Fruit fly (Drosophila melanogaster) whole organism, embryonic: ENCODE results near the gene CG13917.

Experiments
- Asciz ChIP-seq: fragments of 200-800 bp; sonication (Bioruptor generic); optimal IDR thresholded peaks from 2 replicates; lab custom pipeline; 2017; ENCODE audit warnings: missing biosample characterization, mild to moderate bottlenecking, missing genetic modification characterization, missing genetic modification reagents
- B-H1 ChIP-seq: fragments of 200-800 bp; sonication (Bioruptor generic); IDR thresholded peaks from 3 replicates; pipeline ENCODE4 v1.3.6; 2022; ENCODE audit warnings: missing biosample characterization, missing genetic modification characterization
- B-H2 ChIP-seq: fragments of 200-800 bp; sonication (Bioruptor generic); optimal IDR thresholded peaks from 2 replicates; lab custom pipeline; 2018; ENCODE audit warnings: missing biosample characterization, mild to moderate bottlenecking, missing genetic modification characterization
- Bgb ChIP-seq: fragments of 200-800 bp; sonication (Bioruptor generic); IDR thresholded peaks from 2 replicates; pipeline ENCODE4 v1.3.6; 2022; ENCODE audit warnings: missing biosample characterization, missing genetic modification characterization; ENCODE audit not compliant: partially characterized antibody
- Bteb2 ChIP-seq: fragments of 200-800 bp; sonication (Bioruptor generic); optimal IDR thresholded peaks from 2 replicates; lab custom pipeline; 2016; ENCODE audit warnings: missing biosample characterization, missing genetic modification characterization
- CG10366 ChIP-seq: fragments of 200-800 bp; sonication (Bioruptor generic); IDR thresholded peaks from 2 replicates; pipeline ENCODE4 v1.3.6; 2022; ENCODE audit warnings: missing biosample characterization, missing genetic modification characterization
- CG11695 ChIP-seq: fragments of 200-800 bp; sonication (Bioruptor generic); IDR thresholded peaks from 3 replicates; pipeline ENCODE4 v1.3.6; 2022; ENCODE audit warnings: missing biosample characterization, missing genetic modification characterization
- CG11723 ChIP-seq: fragments of 200-800 bp; sonication (Bioruptor generic); optimal IDR thresholded peaks from 2 replicates; lab custom pipeline; 2017; ENCODE audit warnings: missing biosample characterization, mild to moderate bottlenecking, missing genetic modification characterization
- CG13296 ChIP-seq: fragments of 200-800 bp; sonication (Bioruptor generic); optimal IDR thresholded peaks from 3 replicates; lab custom pipeline; 2018; ENCODE audit warnings: missing biosample characterization, mild to moderate bottlenecking, missing genetic modification characterization
- CG14014 ChIP-seq: fragments of 200-800 bp; sonication (Bioruptor generic); IDR thresholded peaks from 2 replicates; pipeline ENCODE4 v1.3.6; 2022; ENCODE audit warnings: missing biosample characterization, missing genetic modification characterization
- CG14667 ChIP-seq: fragments of 200-800 bp; sonication (Bioruptor generic); IDR thresholded peaks from 2 replicates; pipeline ENCODE4 v1.3.6; 2022; ENCODE audit warnings: missing biosample characterization, missing genetic modification characterization
- CG15601 ChIP-seq: fragments of 200-800 bp; sonication (Bioruptor generic); optimal IDR thresholded peaks from 3 replicates; lab custom pipeline; 2019; ENCODE audit warnings: missing biosample characterization, mild to moderate bottlenecking, missing genetic modification characterization, moderate library complexity
- CG17359 ChIP-seq: fragments of 200-800 bp; sonication (Bioruptor generic); optimal IDR thresholded peaks from 3 replicates; lab custom pipeline; 2018; ENCODE audit warnings: missing biosample characterization, mild to moderate bottlenecking, missing genetic modification characterization, moderate library complexity
- CG17361 ChIP-seq: fragments of 200-800 bp; sonication (Bioruptor generic); IDR thresholded peaks from 3 replicates; pipeline ENCODE4 v1.3.6; 2022; ENCODE audit warnings: missing biosample characterization, missing genetic modification characterization
- CG31224 ChIP-seq: fragments of 200-800 bp; sonication (Bioruptor generic); IDR thresholded peaks from 2 replicates; pipeline ENCODE4 v1.3.6; 2022; ENCODE audit warnings: missing biosample characterization, missing genetic modification characterization
- CG33213 ChIP-seq: fragments of 200-800 bp; sonication (Bioruptor generic); optimal IDR thresholded peaks from 3 replicates; lab custom pipeline; 2016; ENCODE audit warnings: missing biosample characterization, missing genetic modification characterization
- CG8924 ChIP-seq: fragments of 200-800 bp; optimal IDR thresholded peaks from 3 replicates; lab custom pipeline; 2019; ENCODE audit warnings: missing biosample characterization, mild to moderate bottlenecking, missing genetic modification characterization, moderate library complexity
- CG9215 ChIP-seq: fragments of 200-800 bp; sonication (Bioruptor generic); IDR thresholded peaks from 2 replicates; pipeline ENCODE4 v1.3.6; 2022; ENCODE audit warnings: missing biosample characterization, missing genetic modification characterization
- CG9727 ChIP-seq: fragments of 200-800 bp; sonication (Bioruptor generic); optimal IDR thresholded peaks from 3 replicates; lab custom pipeline; 2017; ENCODE audit warnings: missing biosample characterization, mild to moderate bottlenecking, missing genetic modification characterization
- CoRest ChIP-seq: fragments of 200-800 bp; sonication (Bioruptor generic); optimal IDR thresholded peaks from 3 replicates; lab custom pipeline; 2018; ENCODE audit warnings: missing biosample characterization, mild to moderate bottlenecking, missing genetic modification characterization, moderate library complexity
- Fer2 ChIP-seq: fragments of 200-800 bp; sonication (Bioruptor generic); optimal IDR thresholded peaks from 2 replicates; lab custom pipeline; 2018; ENCODE audit warnings: missing biosample characterization, mild to moderate bottlenecking, missing genetic modification characterization, moderate library complexity
- H2.0 ChIP-seq: fragments of 200-800 bp; sonication (Bioruptor generic); IDR thresholded peaks from 2 replicates; pipeline ENCODE4 v1.3.6; 2022; ENCODE audit warnings: missing biosample characterization, missing genetic modification characterization
- HHEX ChIP-seq: fragments of 200-800 bp; sonication (Bioruptor generic); optimal IDR thresholded peaks from 3 replicates; lab custom pipeline; 2017; ENCODE audit warnings: missing biosample characterization, mild to moderate bottlenecking, missing genetic modification characterization, missing genetic modification reagents
- HmgZ ChIP-seq: fragments of 200-800 bp; sonication (Bioruptor generic); optimal IDR thresholded peaks from 2 replicates; lab custom pipeline; 2018; ENCODE audit warnings: missing biosample characterization, mild to moderate bottlenecking, missing genetic modification characterization
- NC2β ChIP-seq: fragments of 200-800 bp; sonication (Bioruptor generic); optimal IDR thresholded peaks from 2 replicates; lab custom pipeline; 2016; ENCODE audit warnings: missing biosample characterization, missing genetic modification characterization
- Optix ChIP-seq: fragments of 200-800 bp; sonication (Bioruptor generic); IDR thresholded peaks from 3 replicates; pipeline ENCODE4 v1.3.6; 2022; ENCODE audit warnings: missing biosample characterization, missing genetic modification characterization
- Vsx1 ChIP-seq: fragments of 200-800 bp; sonication (Bioruptor generic); optimal IDR thresholded peaks from 2 replicates; lab custom pipeline; 2017; ENCODE audit warnings: missing biosample characterization, mild to moderate bottlenecking, missing genetic modification characterization, missing genetic modification reagents
- ase ChIP-seq: fragments of 200-800 bp; sonication (Bioruptor generic); IDR thresholded peaks from 3 replicates; pipeline ENCODE4 v1.3.6; 2022; ENCODE audit warnings: missing biosample characterization, missing genetic modification characterization
- bowl ChIP-seq: fragments of 200-800 bp; sonication (Bioruptor generic); IDR thresholded peaks from 2 replicates; pipeline ENCODE4 v1.3.6; 2022; ENCODE audit warnings: missing biosample characterization, missing genetic modification characterization
- cwo ChIP-seq: fragments of 200-800 bp; sonication (Bioruptor generic); optimal IDR thresholded peaks from 3 replicates; lab custom pipeline; 2017; ENCODE audit warnings: missing biosample characterization, missing genetic modification characterization, mild to moderate bottlenecking, moderate library complexity, missing genetic modification reagents
- dati ChIP-seq: fragments of 200-800 bp; sonication (Bioruptor generic); IDR thresholded peaks from 2 replicates; pipeline ENCODE4 v1.3.6; 2022; ENCODE audit warnings: missing biosample characterization, missing genetic modification characterization
- emc ChIP-seq: fragments of 200-800 bp; sonication (Bioruptor generic); optimal IDR thresholded peaks from 2 replicates; lab custom pipeline; 2016; ENCODE audit warnings: missing biosample characterization, missing genetic modification characterization
- fd3F ChIP-seq: fragments of 200-800 bp; sonication (Bioruptor generic); optimal IDR thresholded peaks from 2 replicates; lab custom pipeline; 2018; ENCODE audit warnings: missing biosample characterization, mild to moderate bottlenecking, missing genetic modification characterization, moderate library complexity
- lilli ChIP-seq: fragments of 200-800 bp; sonication (Bioruptor generic); optimal IDR thresholded peaks from 3 replicates; lab custom pipeline; 2016; ENCODE audit warnings: missing biosample characterization, missing genetic modification characterization
- lov ChIP-seq, 2 experiments: fragments of 200-800 bp in 1 of 2; fragments of >200 bp in 1 of 2; sonication (Bioruptor generic) in 1 of 2; IDR thresholded peaks in 1 of 2; optimal IDR thresholded peaks in 1 of 2; 2 replicates in 1 of 2; 3 replicates in 1 of 2; pipeline versions ENCODE4 v1.3.6 to Lab custom; 2017 to 2022; ENCODE audit warnings: missing biosample characterization in 1 of 2, missing genetic modification characterization in 1 of 2
- nau ChIP-seq: fragments of 200-800 bp; sonication (Bioruptor generic); optimal IDR thresholded peaks from 3 replicates; lab custom pipeline; 2017; ENCODE audit warnings: missing biosample characterization, mild to moderate bottlenecking, missing genetic modification characterization, missing genetic modification reagents
- phol ChIP-seq: fragments of 200-800 bp; sonication (Bioruptor generic); optimal IDR thresholded peaks from 3 replicates; lab custom pipeline; 2018; ENCODE audit warnings: missing biosample characterization, mild to moderate bottlenecking, missing genetic modification characterization, moderate library complexity
- prd ChIP-seq, 3 experiments: fragments of >200 bp in 2 of 3; fragments of 200-800 bp in 1 of 3; sonication (Bioruptor generic) in 1 of 3; optimal IDR thresholded peaks in 2 of 3; IDR thresholded peaks in 1 of 3; 2 replicates in 2 of 3; 3 replicates in 1 of 3; pipeline versions ENCODE4 v1.3.6 to Lab custom; 2017 to 2022; ENCODE audit warnings: missing biosample characterization in 1 of 3, missing genetic modification characterization in 1 of 3
- slou ChIP-seq: fragments of 200-800 bp; sonication (Bioruptor generic); optimal IDR thresholded peaks from 3 replicates; lab custom pipeline; 2016; ENCODE audit warnings: missing biosample characterization, missing genetic modification characterization
- ssp ChIP-seq: fragments of 200-800 bp; sonication (Bioruptor generic); IDR thresholded peaks from 2 replicates; pipeline ENCODE4 v1.3.6; 2022; ENCODE audit warnings: missing biosample characterization, missing genetic modification characterization

CG13917 gene

DNA sequence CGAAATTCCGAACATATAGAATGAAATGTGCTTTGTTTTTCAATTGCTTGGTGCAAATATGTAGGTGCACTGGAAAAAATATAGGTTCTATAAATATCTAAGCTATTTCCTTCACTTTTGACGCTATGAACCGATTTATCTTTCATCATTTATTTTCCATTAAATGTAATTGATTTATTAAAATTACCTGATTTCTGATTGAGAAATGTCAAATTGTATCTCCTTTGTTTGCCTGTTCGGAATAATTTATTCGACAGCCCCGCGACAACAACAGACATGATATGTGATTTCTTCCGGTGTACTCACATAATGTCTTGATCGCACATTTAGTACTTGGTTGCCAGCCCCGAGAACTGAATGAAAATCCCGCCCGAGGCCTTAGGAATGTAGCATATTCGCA lies 33.1 kb downstream of the CG13917 start (continued):
- no peak for TF ChIP-seq slou (GFP tag; lab: Kevin White, UChicago)
- TF ChIP-seq Vsx1 (GFP tag; lab: Kevin White, UChicago) = no peak
- TF ChIP-seq CG11723 (GFP tag; lab: Kevin White, UChicago) = no peak
- peak; percentile 47; the same call in 1 of the 3 replicates for TF ChIP-seq CG11695 (GFP tag; lab: Robert Waterston, UW)
- peak; percentile 37; the same call in 1 of the 2 replicates for TF ChIP-seq H2.0 (GFP tag; lab: Robert Waterston, UW)
- TF ChIP-seq nau (GFP tag; lab: Kevin White, UChicago) = no peak
- no peak for TF ChIP-seq emc (GFP tag; lab: Kevin White, UChicago)
- TF ChIP-seq prd (optimal IDR thresholded peaks at IDR 0.05; lab: Kevin White, UChicago) = no peak
- peak; percentile 44; the same call in 1 of the 3 replicates for TF ChIP-seq prd (GFP tag; IDR thresholded peaks at IDR 0.05; lab: Robert Waterston, UW)
- TF ChIP-seq lilli = peak; percentile 59
- no peak for TF ChIP-seq lov (optimal IDR thresholded peaks at IDR 0.05; lab: Kevin White, UChicago)
- TF ChIP-seq lov (GFP tag; IDR thresholded peaks at IDR 0.05; lab: Robert Waterston, UW) = no peak
- TF ChIP-seq Fer2 (tag; lab: Kevin White, UChicago) = no peak
- peak; percentile 59; the same call in 1 of the 2 replicates for TF ChIP-seq CG9215 (GFP tag; lab: Robert Waterston, UW)
- TF ChIP-seq HmgZ (tag; lab: Kevin White, UChicago) = no peak
- TF ChIP-seq CG33213 (GFP tag; lab: Kevin White, UChicago) = no peak
- peak; percentile 49; the same call in 1 of the 3 replicates for TF ChIP-seq CG17361
- peak; percentile 54 for TF ChIP-seq CG14014 (GFP tag; lab: Robert Waterston, UW)
- peak; percentile 32 for TF ChIP-seq cwo (GFP tag; lab: Kevin White, UChicago)
- TF ChIP-seq CoRest = peak; percentile 62
- no peak for TF ChIP-seq Optix (GFP tag; lab: Robert Waterston, UW)
- no peak for TF ChIP-seq B-H2
- TF ChIP-seq dati = no peak
- no peak for TF ChIP-seq Bgb
- TF ChIP-seq ase (GFP tag; lab: Robert Waterston, UW) = no peak
- peak; percentile 55 for TF ChIP-seq CG9727 (GFP tag; lab: Kevin White, UChicago)
- peak; percentile 10; the same call in 1 of the 2 replicates for TF ChIP-seq CG14667
- TF ChIP-seq CG8924 (tag; lab: Kevin White, UChicago) = peak; percentile 32
- peak; percentile 20 for TF ChIP-seq fd3F
- no peak for TF ChIP-seq CG17359 (tag; lab: Kevin White, UChicago)
- TF ChIP-seq CG13296 = peak; percentile 12
- peak; percentile 57 for TF ChIP-seq CG31224 (GFP tag; lab: Robert Waterston, UW)
- peak; percentile 32 for TF ChIP-seq Bteb2 (GFP tag; lab: Kevin White, UChicago)
- peak; percentile 34 for TF ChIP-seq phol (tag; lab: Kevin White, UChicago)
- TF ChIP-seq CG10366 (GFP tag; lab: Robert Waterston, UW) = peak; percentile 19; the same call in 1 of the 2 replicates
- no peak for TF ChIP-seq Asciz (GFP tag; lab: Kevin White, UChicago)
- no peak for TF ChIP-seq bowl (GFP tag; lab: Robert Waterston, UW)
- TF ChIP-seq HHEX (GFP tag; lab: Kevin White, UChicago) = peak; percentile 34
- no peak for TF ChIP-seq NC2β (GFP tag; lab: Kevin White, UChicago)
- no peak for TF ChIP-seq ssp (GFP tag; lab: Robert Waterston, UW)
- no peak for TF ChIP-seq CG15601 (tag; lab: Kevin White, UChicago)
- TF ChIP-seq B-H1 (GFP tag; lab: Robert Waterston, UW) = no peak
